Worm (Caenorhabditis elegans): ENCODE measurements around the gene F48B9.3.

DNA sequence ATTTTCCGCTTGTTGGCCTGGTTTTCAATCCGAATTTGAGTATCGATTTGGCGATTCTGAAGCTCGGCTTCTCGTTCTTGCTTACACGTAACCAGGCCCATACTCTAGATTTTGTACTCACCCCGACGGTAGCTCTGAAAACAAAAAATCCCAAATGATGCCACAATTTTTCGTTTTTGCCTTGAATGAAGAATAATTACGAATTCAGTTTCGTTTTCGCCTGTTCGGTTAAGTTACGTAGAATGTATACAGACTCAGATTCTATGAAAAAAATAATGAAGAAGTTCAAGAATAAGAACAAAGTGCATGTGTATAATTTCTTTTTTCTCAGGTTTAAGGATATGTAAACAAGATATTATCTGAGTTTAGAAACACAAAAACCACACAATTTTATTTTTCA, 43.9 kb upstream of the F48B9.3 start, which contains the start of gene gpa-5:
- TF ChIP-seq ztf-23 (GFP tag; IDR thresholded peaks at IDR 0.05) (no peak), flt-1 (GFP tag; IDR thresholded peaks at IDR 0.05) (no peak), klf-2 (GFP tag; conservative IDR thresholded peaks at IDR 0.05) (no peak), cog-1 (tag; optimal IDR thresholded peaks at IDR 0.05) (no peak), tab-1 (GFP tag; IDR thresholded peaks at IDR 0.05) (no peak), ztf-29 (GFP tag; IDR thresholded peaks at IDR 0.05) (no peak), T22C8.4 (GFP tag; IDR thresholded peaks at IDR 0.05) (no peak)

Data from whole organism, midembryonic.